Worm (Caenorhabditis elegans) whole organism, mixed stage, embryonic: Measurements from ENCODE around the gene F20D6.1.

Source experiments
- bed-3 ChIP-seq: fragments of 200-800 bp; sonication (Bioruptor generic); optimal IDR thresholded peaks from 3 replicates; lab custom pipeline; 2018; ENCODE audit warnings: mild to moderate bottlenecking, missing genetic modification characterization, moderate library complexity, missing compliant biosample characterization
- blmp-1 ChIP-seq: fragments of 150-350 bp; optimal IDR thresholded peaks from 2 replicates; lab custom pipeline; 2014; ENCODE audit warnings: missing biosample characterization, missing genetic modification characterization
- ces-1 ChIP-seq: fragments of 150-350 bp; optimal IDR thresholded peaks from 2 replicates; lab custom pipeline; 2014; ENCODE audit warnings: missing biosample characterization, missing genetic modification reagents, missing genetic modification characterization
- drap-1 ChIP-seq: fragments of 200-800 bp; sonication (Bioruptor generic); optimal IDR thresholded peaks from 3 replicates; lab custom pipeline; 2018; ENCODE audit warnings: mild to moderate bottlenecking, missing genetic modification characterization, missing compliant biosample characterization
- lin-13 ChIP-seq: fragments of 150-350 bp; optimal IDR thresholded peaks from 2 replicates; lab custom pipeline; 2014; ENCODE audit warnings: missing biosample characterization, missing genetic modification characterization
- lsy-2 ChIP-seq: fragments of 150-350 bp; optimal IDR thresholded peaks from 2 replicates; lab custom pipeline; 2014; ENCODE audit warnings: missing biosample characterization, missing genetic modification characterization
- mab-5 ChIP-seq: fragments of 150-350 bp; optimal IDR thresholded peaks from 2 replicates; lab custom pipeline; 2014; ENCODE audit warnings: missing biosample characterization, missing genetic modification characterization
- mep-1 ChIP-seq: fragments of 150-350 bp; optimal IDR thresholded peaks from 2 replicates; lab custom pipeline; 2017; ENCODE audit warnings: missing biosample characterization, missing genetic modification reagents, missing genetic modification characterization, inconsistent platforms
- nhr-12 ChIP-seq: fragments of 150-350 bp; optimal IDR thresholded peaks from 2 replicates; lab custom pipeline; 2014; ENCODE audit warnings: missing biosample characterization, missing genetic modification characterization
- nhr-76 ChIP-seq: sonication (generic microtip); optimal IDR thresholded peaks from 2 replicates; lab custom pipeline; 2017; ENCODE audit warnings: missing biosample characterization, missing genetic modification characterization
- snpc-4 ChIP-seq: fragments of 150-350 bp; optimal IDR thresholded peaks from 2 replicates; lab custom pipeline; 2014; ENCODE audit warnings: missing biosample characterization, missing genetic modification characterization
- unc-120 ChIP-seq: sonication (generic microtip); optimal IDR thresholded peaks from 2 replicates; lab custom pipeline; 2017; ENCODE audit warnings: missing genetic modification characterization, missing compliant biosample characterization; ENCODE audit not compliant: poor library complexity, severe bottlenecking
- unc-39 ChIP-seq: fragments of 150-350 bp; optimal IDR thresholded peaks from 2 replicates; lab custom pipeline; 2014; ENCODE audit warnings: missing biosample characterization, missing genetic modification characterization
- ztf-11 ChIP-seq: fragments of 150-350 bp; optimal IDR thresholded peaks from 2 replicates; lab custom pipeline; 2014; ENCODE audit warnings: missing biosample characterization, missing genetic modification characterization

DNA sequence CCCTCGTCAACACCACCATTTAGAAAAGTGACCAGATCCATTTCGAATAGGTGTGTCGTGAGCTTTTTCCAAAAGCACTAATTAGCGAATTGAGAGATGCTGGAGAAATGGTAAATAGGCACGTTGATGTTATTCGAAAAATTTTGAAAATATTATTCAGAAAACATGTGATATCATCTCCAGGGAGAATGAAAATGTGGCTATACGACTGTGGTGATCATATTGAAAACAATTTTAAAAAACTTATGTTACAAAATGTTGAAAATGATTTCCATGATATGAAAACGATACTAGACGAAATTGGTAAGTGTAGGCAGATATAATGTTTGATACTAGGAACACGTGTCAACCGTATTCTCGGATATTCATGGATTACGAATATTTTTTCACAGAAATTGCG lies 36.3 kb downstream of the F20D6.1 start, which contains the start of gene K07C11.10:
- TF ChIP-seq ces-1 (GFP tag; lab: Kevin White, UChicago), result no peak
- TF ChIP-seq unc-39 (tag; lab: Kevin White, UChicago), result no peak
- no peak for TF ChIP-seq lin-13 (tag; lab: Kevin White, UChicago)
- no peak for TF ChIP-seq drap-1 (GFP tag; lab: Kevin White, UChicago)
- no peak for TF ChIP-seq unc-120 (tag; lab: Kevin White, UChicago)
- no peak for TF ChIP-seq nhr-76
- TF ChIP-seq lsy-2 (tag; lab: Kevin White, UChicago), result no peak
- TF ChIP-seq ztf-11 (tag; lab: Kevin White, UChicago), result no peak
- no peak for TF ChIP-seq snpc-4 (tag; lab: Kevin White, UChicago)
- TF ChIP-seq blmp-1 (tag; lab: Kevin White, UChicago), result no peak
- TF ChIP-seq bed-3 (GFP tag; lab: Kevin White, UChicago), result no peak
- TF ChIP-seq nhr-12 (tag; lab: Kevin White, UChicago), result no peak
- TF ChIP-seq mep-1 (tag; lab: Kevin White, UChicago), result no peak
- no peak for TF ChIP-seq mab-5 (tag; lab: Kevin White, UChicago)
